Fruit fly (Drosophila melanogaster): ENCODE data around the gene CG6324.

DNA sequence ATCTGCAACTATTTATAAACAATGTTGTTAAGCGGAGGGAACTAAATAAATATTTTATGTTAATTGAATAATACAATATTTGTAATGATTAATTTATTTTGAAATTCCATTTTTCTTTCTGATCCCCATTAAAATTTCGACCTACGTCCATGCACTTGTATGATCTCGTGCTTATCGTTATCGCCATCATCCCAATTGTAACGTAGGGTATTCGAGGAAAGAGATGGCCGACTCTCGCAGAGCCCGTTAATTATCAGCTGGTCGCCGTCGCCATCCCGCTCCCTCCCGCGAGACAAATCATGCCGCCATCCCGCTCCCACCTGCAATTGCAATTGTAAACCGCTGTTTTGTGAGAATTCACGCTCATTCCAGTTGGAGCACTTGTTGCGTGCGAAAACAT is 22.8 kb upstream of the CG6324 start, which contains the start of gene CG11655:
- TF ChIP-seq kay (GFP tag; ENCODE audit: borderline replicate concordance) (no peak), CG11617 (GFP tag; optimal IDR thresholded peaks at IDR 0.05) (peak; percentile 71), CG7045 (GFP tag; optimal IDR thresholded peaks at IDR 0.05) (peak; percentile 15), ovo (GFP tag; optimal IDR thresholded peaks at IDR 0.05) (peak; percentile 95), Crg-1 (GFP tag; optimal IDR thresholded peaks at IDR 0.05) (no peak), CG1620 (GFP tag; optimal IDR thresholded peaks at IDR 0.05) (peak; percentile 1), CG14711 (tag; optimal IDR thresholded peaks at IDR 0.05) (peak; percentile 43), CG5204 (GFP tag; optimal IDR thresholded peaks at IDR 0.05) (no peak), Clk (GFP tag; optimal IDR thresholded peaks at IDR 0.05) (no peak)
